Fruit fly (Drosophila melanogaster) whole organism, pupa: ENCODE data around the gene CG12253.

ENCODE experiments used
- CG10348 ChIP-seq: fragments of 200-800 bp; sonication (Bioruptor generic); IDR thresholded peaks from 2 replicates; pipeline ENCODE4 v1.3.6; 2022; ENCODE audit warnings: missing biosample characterization, missing genetic modification characterization
- CG12605 ChIP-seq: fragments of 200-800 bp; sonication (Bioruptor generic); IDR thresholded peaks from 2 replicates; pipeline ENCODE4 v1.3.6; 2022; ENCODE audit warnings: missing biosample characterization, missing genetic modification characterization
- CG13204 ChIP-seq: fragments of 200-800 bp; sonication (Bioruptor generic); optimal IDR thresholded peaks from 2 replicates; lab custom pipeline; 2018; ENCODE audit warnings: missing biosample characterization, mild to moderate bottlenecking, missing genetic modification characterization, moderate library complexity
- CG14655 ChIP-seq: fragments of 200-800 bp; sonication (Bioruptor generic); optimal IDR thresholded peaks from 3 replicates; lab custom pipeline; 2017; ENCODE audit warnings: mild to moderate bottlenecking, missing biosample characterization, missing genetic modification reagents, missing genetic modification characterization
- CG15710 ChIP-seq: fragments of 200-800 bp; sonication (Bioruptor generic); optimal IDR thresholded peaks from 2 replicates; lab custom pipeline; 2018; ENCODE audit warnings: missing biosample characterization, mild to moderate bottlenecking, missing genetic modification characterization, moderate library complexity
- CG17806 ChIP-seq: fragments of 200-800 bp; sonication (Bioruptor generic); optimal IDR thresholded peaks from 2 replicates; lab custom pipeline; 2018; ENCODE audit warnings: missing biosample characterization, mild to moderate bottlenecking, missing genetic modification characterization, moderate library complexity
- CG32121 ChIP-seq: fragments of 200-800 bp; sonication (Bioruptor generic); IDR thresholded peaks from 2 replicates; pipeline ENCODE4 v1.3.6; 2022; ENCODE audit warnings: missing biosample characterization, missing genetic modification characterization
- CG34367 ChIP-seq: fragments of 200-800 bp; sonication (Bioruptor generic); optimal IDR thresholded peaks from 2 replicates; lab custom pipeline; 2018; ENCODE audit warnings: missing biosample characterization, mild to moderate bottlenecking, missing genetic modification characterization
- CG4496 ChIP-seq: fragments of 200-800 bp; sonication (Bioruptor generic); IDR thresholded peaks from 3 replicates; pipeline ENCODE4 v1.3.6; 2022; ENCODE audit warnings: missing biosample characterization, missing genetic modification characterization
- CG8301 ChIP-seq: fragments of 200-800 bp; sonication (Bioruptor generic); optimal IDR thresholded peaks from 2 replicates; lab custom pipeline; 2018; ENCODE audit warnings: missing biosample characterization, mild to moderate bottlenecking, missing genetic modification characterization
- CG9948 ChIP-seq: fragments of 200-800 bp; sonication (Bioruptor generic); optimal IDR thresholded peaks from 2 replicates; lab custom pipeline; 2018; ENCODE audit warnings: missing biosample characterization, mild to moderate bottlenecking, missing genetic modification characterization, moderate library complexity
- D1 ChIP-seq: fragments of 200-800 bp; sonication (Bioruptor generic); optimal IDR thresholded peaks from 2 replicates; lab custom pipeline; 2018; ENCODE audit warnings: missing biosample characterization, mild to moderate bottlenecking, missing genetic modification characterization, moderate library complexity
- EcR ChIP-seq: fragments of 200-800 bp; sonication (Bioruptor generic); optimal IDR thresholded peaks from 3 replicates; lab custom pipeline; 2019; ENCODE audit warnings: missing biosample characterization, missing genetic modification characterization, mild to moderate bottlenecking, moderate library complexity, missing genetic modification reagents
- Ets98B ChIP-seq: fragments of 200-800 bp; sonication (Bioruptor generic); IDR thresholded peaks from 2 replicates; pipeline ENCODE4 v1.3.6; 2022; ENCODE audit warnings: missing biosample characterization, missing genetic modification characterization
- Pif1A ChIP-seq: fragments of 200-800 bp; sonication (Bioruptor generic); optimal IDR thresholded peaks from 3 replicates; lab custom pipeline; 2016; ENCODE audit warnings: missing biosample characterization, missing genetic modification characterization
- Pif1B ChIP-seq: fragments of 200-800 bp; sonication (Bioruptor generic); optimal IDR thresholded peaks from 3 replicates; lab custom pipeline; 2016; ENCODE audit warnings: missing biosample characterization, missing genetic modification characterization
- Snoo ChIP-seq: fragments of 200-800 bp; sonication (Bioruptor generic); optimal IDR thresholded peaks from 3 replicates; lab custom pipeline; 2017; ENCODE audit warnings: missing biosample characterization, mild to moderate bottlenecking, missing genetic modification characterization, inconsistent platforms
- fd96Ca ChIP-seq: fragments of 200-800 bp; sonication (Bioruptor generic); IDR thresholded peaks from 3 replicates; pipeline ENCODE4 v1.3.6; 2022; ENCODE audit warnings: missing biosample characterization, missing genetic modification characterization
- gl ChIP-seq: fragments of 200-800 bp; sonication (Bioruptor generic); optimal IDR thresholded peaks from 2 replicates; lab custom pipeline; 2018; ENCODE audit warnings: missing biosample characterization, mild to moderate bottlenecking, missing genetic modification characterization
- rn ChIP-seq: fragments of 200-800 bp; sonication (Bioruptor generic); IDR thresholded peaks from 2 replicates; pipeline ENCODE4 v1.3.6; 2022; ENCODE audit warnings: missing biosample characterization, missing genetic modification characterization

Gene CG12253

DNA sequence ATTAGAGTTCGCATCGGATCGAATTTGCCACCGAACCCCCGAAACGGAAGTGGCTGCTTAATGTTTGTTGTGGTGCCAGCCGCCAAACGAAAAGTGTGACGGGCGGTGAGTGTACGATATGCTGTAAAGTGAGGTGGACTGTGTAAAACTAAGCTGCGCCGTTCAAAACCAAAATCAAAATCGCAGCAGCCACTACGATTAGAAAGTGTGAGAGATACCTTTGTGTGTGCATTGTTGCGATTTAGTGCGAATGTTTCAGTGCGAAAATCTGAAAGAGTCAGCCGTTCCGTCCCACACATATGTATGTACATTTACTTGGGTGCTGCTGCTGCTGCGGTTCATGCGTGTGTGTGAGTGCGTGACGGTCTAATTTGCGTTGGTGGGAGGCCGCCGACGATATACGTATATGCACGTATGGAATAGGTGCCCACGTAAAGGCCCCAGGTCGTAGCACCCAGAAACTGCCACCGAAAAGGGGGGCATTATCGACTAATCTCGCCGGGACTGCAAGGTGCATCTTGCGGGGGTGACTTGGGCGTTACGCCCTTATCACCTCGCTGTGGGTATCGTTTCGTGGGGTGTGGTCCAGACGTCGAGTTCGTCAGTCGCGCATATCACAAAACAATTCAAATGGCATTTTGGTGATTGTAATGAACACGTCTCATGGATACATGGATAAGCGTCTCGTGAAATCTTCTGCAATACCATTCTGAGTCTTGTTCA lies 10.6 kb upstream of the CG12253 start:
- TF ChIP-seq gl (tag; lab: Kevin White, UChicago) = no peak
- TF ChIP-seq EcR (GFP tag; lab: Kevin White, UChicago) = peak; percentile 55

DNA sequence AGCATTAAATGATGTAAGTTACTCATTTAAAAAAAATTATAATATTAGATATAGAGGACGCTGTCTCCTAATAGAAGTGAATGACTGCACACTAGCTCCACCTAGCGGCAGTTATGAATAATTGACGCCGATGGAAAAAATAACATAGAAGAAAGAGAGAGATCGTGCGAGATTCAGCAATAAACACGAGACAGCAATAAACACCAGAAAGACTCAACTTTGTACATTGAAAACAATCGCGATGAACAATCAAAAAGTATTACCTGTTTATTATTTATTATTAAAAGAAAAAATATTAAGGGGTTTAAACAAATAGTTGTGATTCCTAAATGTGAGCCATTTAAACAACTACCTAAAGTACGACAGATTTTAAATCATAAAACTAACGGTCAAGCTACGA lies 1.5 kb upstream of the CG12253 start:
- TF ChIP-seq CG17806 (tag; lab: Kevin White, UChicago) (peak; percentile 6), CG4496 (GFP tag; lab: Robert Waterston, UW) (peak; percentile 52; the same call in 2 of the 3 replicates), Ets98B (GFP tag; lab: Robert Waterston, UW) (peak; percentile 70), CG32121 (GFP tag; lab: Robert Waterston, UW) (peak; percentile 46), CG8301 (no peak)

DNA sequence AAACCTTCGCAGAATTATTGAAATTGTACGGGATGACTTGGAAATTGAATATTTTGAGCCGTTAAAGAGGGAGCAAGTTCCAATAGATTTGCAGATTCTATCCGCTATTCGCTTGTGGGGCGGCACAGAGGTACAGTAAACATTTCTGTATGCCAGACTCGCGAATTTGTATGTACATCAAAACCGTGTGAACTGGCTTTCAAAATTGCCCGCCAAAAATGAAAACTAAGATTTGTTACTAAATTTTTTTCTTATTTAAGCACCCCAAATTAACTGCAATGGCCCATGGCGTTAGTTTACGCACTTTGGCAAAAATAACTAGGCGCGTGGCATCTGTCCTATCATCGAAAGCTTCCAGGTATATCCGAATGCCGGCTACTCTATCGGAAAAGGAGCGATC lies 420 bp downstream of the CG12253 start:
- TF ChIP-seq gl (tag; lab: Kevin White, UChicago) (no peak), CG17806 (tag; lab: Kevin White, UChicago) (no peak), rn (GFP tag; lab: Robert Waterston, UW) (no peak), CG12605 (GFP tag; lab: Robert Waterston, UW) (no peak), CG34367 (tag; lab: Kevin White, UChicago) (no peak), EcR (GFP tag; lab: Kevin White, UChicago) (no peak), CG4496 (GFP tag; lab: Robert Waterston, UW) (no peak), CG9948 (tag; lab: Kevin White, UChicago) (no peak), Pif1B (GFP tag; lab: Kevin White, UChicago) (no peak), D1 (no peak), fd96Ca (GFP tag; lab: Robert Waterston, UW) (no peak), Ets98B (GFP tag; lab: Robert Waterston, UW) (no peak), CG15710 (tag; lab: Kevin White, UChicago) (no peak), CG14655 (GFP tag; lab: Kevin White, UChicago) (no peak), CG32121 (GFP tag; lab: Robert Waterston, UW) (no peak), Snoo (no peak), CG13204 (GFP tag; lab: Kevin White, UChicago) (no peak), CG8301 (no peak)

DNA sequence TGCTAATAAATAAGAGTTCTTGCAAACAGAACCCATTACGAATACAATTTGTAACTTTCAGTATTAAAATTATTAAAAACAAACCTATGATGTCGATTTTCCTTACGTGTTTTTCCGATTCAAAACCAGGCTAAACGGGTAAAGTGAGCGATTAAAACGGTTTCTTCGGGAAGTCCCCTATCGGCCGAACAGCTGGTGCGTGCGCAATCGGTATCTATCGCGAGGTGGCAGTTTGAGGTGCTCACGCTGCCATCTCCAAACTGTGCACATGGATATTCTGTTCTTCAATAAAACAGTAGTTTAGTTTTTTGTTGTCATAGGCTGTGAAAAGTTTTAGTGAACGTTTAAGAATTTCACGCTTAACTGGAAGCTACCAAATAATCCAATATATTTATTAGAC lies 1.6 kb downstream of the CG12253 start, which contains the start of gene TTLL4A:
TSS of gene TTLL4A (plus strand) at position 240 of the 400 bp plus-strand sequence.
- no peak for TF ChIP-seq CG9948 (tag; lab: Kevin White, UChicago)
- TF ChIP-seq Ets98B (GFP tag; lab: Robert Waterston, UW) = no peak
- no peak for TF ChIP-seq D1
- no peak for TF ChIP-seq EcR (GFP tag; lab: Kevin White, UChicago)
- no peak for TF ChIP-seq CG17806 (tag; lab: Kevin White, UChicago)
- TF ChIP-seq Pif1A (GFP tag; lab: Kevin White, UChicago) = no peak
- no peak for TF ChIP-seq fd96Ca (GFP tag; lab: Robert Waterston, UW)
- no peak for TF ChIP-seq CG10348 (GFP tag; lab: Robert Waterston, UW)
- no peak for TF ChIP-seq CG4496 (GFP tag; lab: Robert Waterston, UW)
- TF ChIP-seq CG13204 (GFP tag; lab: Kevin White, UChicago) = no peak
- no peak for TF ChIP-seq CG8301
- no peak for TF ChIP-seq rn (GFP tag; lab: Robert Waterston, UW)
- no peak for TF ChIP-seq CG15710 (tag; lab: Kevin White, UChicago)

DNA sequence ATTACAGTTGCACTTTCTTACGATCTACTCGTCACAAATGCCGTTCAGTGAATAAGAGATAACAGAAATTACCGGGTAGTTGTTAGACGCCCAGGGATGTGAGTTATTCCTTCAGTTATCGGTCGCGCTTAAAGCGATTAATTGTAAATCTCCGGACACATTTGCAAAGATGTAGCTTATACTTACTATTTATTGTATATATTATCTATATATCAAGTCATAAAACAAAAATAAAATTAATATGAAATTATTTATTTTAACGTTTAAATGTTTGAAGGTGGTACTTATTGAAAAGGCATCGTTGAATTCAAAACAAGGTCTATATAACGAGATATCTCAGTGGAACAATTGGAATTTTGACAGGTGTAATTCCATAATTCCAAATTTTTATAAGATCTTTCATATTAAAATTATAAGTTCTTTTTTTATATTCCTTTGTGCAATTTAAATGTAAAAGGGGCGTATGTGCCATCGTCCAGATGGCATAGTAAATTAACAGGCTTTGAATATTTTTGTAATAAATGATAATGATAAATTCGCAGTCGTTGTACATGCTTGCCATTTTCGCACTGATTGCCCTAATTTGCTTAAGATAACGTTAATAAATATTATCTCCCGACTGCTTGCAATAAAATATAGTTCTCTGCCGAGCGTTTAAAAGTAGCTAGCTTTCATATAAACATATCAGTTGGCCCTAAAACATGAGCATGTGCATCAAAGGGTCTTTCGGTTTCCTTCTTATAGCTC lies 13.9 kb downstream of the CG12253 start, which contains the start of the genes aub and lectin-33A:
TSS of gene aub (minus strand) at position 101 of the 747 bp plus-strand sequence.
TSS of gene lectin-33A (plus strand) at position 697 of the 747 bp plus-strand sequence.
- no peak for TF ChIP-seq CG15710 (tag; lab: Kevin White, UChicago)
- TF ChIP-seq rn (GFP tag; lab: Robert Waterston, UW) = no peak
- TF ChIP-seq CG13204 (GFP tag; lab: Kevin White, UChicago) = no peak

DNA sequence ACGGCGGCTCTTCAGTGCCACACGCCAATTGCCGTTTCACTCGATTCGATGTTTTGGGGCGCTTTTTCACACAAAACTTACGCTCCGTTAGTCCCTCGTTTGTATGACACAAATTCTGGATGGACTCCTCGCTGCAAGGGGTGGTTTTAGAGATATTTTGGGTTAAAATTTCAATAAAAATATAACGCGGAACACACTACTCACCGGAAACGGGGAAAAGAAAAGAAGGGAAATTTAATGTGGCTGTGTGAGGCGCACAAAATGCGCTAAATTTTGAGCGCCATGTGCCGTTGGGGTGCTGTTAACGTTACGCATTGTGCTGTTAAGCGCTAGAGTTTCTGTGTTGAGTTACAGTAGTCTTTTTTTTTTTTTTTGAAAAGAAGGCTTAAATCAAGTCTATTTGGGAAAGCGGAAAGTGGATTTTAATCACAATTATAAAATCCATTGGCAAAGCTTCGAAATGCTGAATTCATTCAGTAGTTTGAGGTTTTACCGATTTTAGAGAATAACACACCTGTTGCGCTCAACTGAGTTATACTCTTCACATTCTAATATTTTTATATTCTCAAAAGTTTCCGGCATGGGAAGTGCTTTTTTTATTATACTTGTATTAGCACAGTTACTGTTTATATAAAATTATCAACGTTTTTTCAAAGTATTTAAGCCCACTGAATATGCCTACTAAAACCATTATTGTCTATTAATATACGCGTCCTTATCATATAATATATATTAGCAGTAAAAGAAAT lies 16.5 kb downstream of the CG12253 start, which contains the start of gene RpL9:
TSS of gene RpL9 (minus strand) at position 265 of the 749 bp plus-strand sequence.
- peak; percentile 83 for TF ChIP-seq Snoo
- no peak for TF ChIP-seq EcR (GFP tag; lab: Kevin White, UChicago)
- peak; percentile 51 for TF ChIP-seq gl (tag; lab: Kevin White, UChicago)
- TF ChIP-seq Ets98B (GFP tag; lab: Robert Waterston, UW) = no peak
- peak; percentile 30 for TF ChIP-seq CG17806 (tag; lab: Kevin White, UChicago)
